Worm (Caenorhabditis elegans): Measurements from ENCODE around the gene srw-136.

- TF ChIP-seq F13H6.1 (tag; optimal IDR thresholded peaks at IDR 0.05) (no peak), fax-1 (tag; optimal IDR thresholded peaks at IDR 0.05) (no peak), hlh-15 (tag; optimal IDR thresholded peaks at IDR 0.05) (no peak), ahr-1 (tag; optimal IDR thresholded peaks at IDR 0.05) (no peak)
Measured at ce11 chrV:2964786-2965185, 45.6 kb downstream of the srw-136 start, which contains the start of gene srh-88.

All from whole organism, late embryonic.